Worm (Caenorhabditis elegans) whole organism, mixed stage, embryonic: ENCODE results near the gene sri-31.

Source experiments
- blmp-1 ChIP-seq: fragments of 150-350 bp; optimal IDR thresholded peaks from 2 replicates; lab custom pipeline; 2014; ENCODE audit warnings: missing biosample characterization, missing genetic modification characterization
- ceh-43 ChIP-seq: fragments of 200-800 bp; sonication (Bioruptor generic); optimal IDR thresholded peaks from 2 replicates; lab custom pipeline; 2018; ENCODE audit warnings: mild to moderate bottlenecking, missing genetic modification characterization, moderate library complexity, missing compliant biosample characterization
- elt-3 ChIP-seq: fragments of 150-350 bp; optimal IDR thresholded peaks from 2 replicates; lab custom pipeline; 2014; ENCODE audit warnings: missing biosample characterization, missing genetic modification characterization
- flh-1 ChIP-seq: fragments of 200-800 bp; sonication (Bioruptor generic); optimal IDR thresholded peaks from 2 replicates; lab custom pipeline; 2018; ENCODE audit warnings: mild to moderate bottlenecking, missing genetic modification characterization, moderate library complexity, missing compliant biosample characterization
- lin-13 ChIP-seq: fragments of 150-350 bp; optimal IDR thresholded peaks from 2 replicates; lab custom pipeline; 2014; ENCODE audit warnings: missing biosample characterization, missing genetic modification characterization
- lsy-2 ChIP-seq: fragments of 150-350 bp; optimal IDR thresholded peaks from 2 replicates; lab custom pipeline; 2014; ENCODE audit warnings: missing biosample characterization, missing genetic modification characterization
- nhr-12 ChIP-seq: fragments of 150-350 bp; optimal IDR thresholded peaks from 2 replicates; lab custom pipeline; 2014; ENCODE audit warnings: missing biosample characterization, missing genetic modification characterization
- nhr-237 ChIP-seq: fragments of 150-350 bp; optimal IDR thresholded peaks from 2 replicates; lab custom pipeline; 2014; ENCODE audit warnings: missing biosample characterization, missing genetic modification characterization
- nhr-76 ChIP-seq: sonication (generic microtip); optimal IDR thresholded peaks from 2 replicates; lab custom pipeline; 2017; ENCODE audit warnings: missing biosample characterization, missing genetic modification characterization
- pha-4 ChIP-seq: fragments of 150-350 bp; optimal IDR thresholded peaks from 2 replicates; lab custom pipeline; 2018; ENCODE audit warnings: missing biosample characterization, missing genetic modification reagents, missing genetic modification characterization
- sptf-1 ChIP-seq: sonication (generic microtip); optimal IDR thresholded peaks from 2 replicates; lab custom pipeline; 2017; ENCODE audit warnings: mild to moderate bottlenecking, missing genetic modification characterization, moderate library complexity, missing compliant biosample characterization
- unc-39 ChIP-seq: fragments of 150-350 bp; optimal IDR thresholded peaks from 2 replicates; lab custom pipeline; 2014; ENCODE audit warnings: missing biosample characterization, missing genetic modification characterization
- unc-62 ChIP-seq: fragments of 150-350 bp; optimal IDR thresholded peaks from 2 replicates; lab custom pipeline; 2014; ENCODE audit warnings: missing biosample characterization, missing genetic modification reagents, missing genetic modification characterization

ce11 chrII:3068646-3069045 lies 17.8 kb downstream of the sri-31 start:
- TF ChIP-seq flh-1 (no peak), lin-13 (tag; lab: Kevin White, UChicago) (no peak), nhr-237 (tag; lab: Kevin White, UChicago) (no peak), nhr-12 (tag; lab: Kevin White, UChicago) (no peak), elt-3 (tag; lab: Kevin White, UChicago) (no peak), ceh-43 (no peak), sptf-1 (tag; lab: Kevin White, UChicago) (no peak), pha-4 (tag; lab: Kevin White, UChicago) (no peak), nhr-76 (tag; lab: Kevin White, UChicago) (no peak), unc-62 (GFP tag; lab: Kevin White, UChicago) (no peak), unc-39 (tag; lab: Kevin White, UChicago) (no peak), lsy-2 (tag; lab: Kevin White, UChicago) (no peak), blmp-1 (tag; lab: Kevin White, UChicago) (no peak)
